Fruit fly (Drosophila melanogaster) whole organism, embryonic: ENCODE measurements around the gene Sgsh.

ENCODE experiments used
- Aef1 ChIP-seq: fragments of 200-800 bp; sonication (Bioruptor generic); IDR thresholded peaks from 3 replicates; pipeline ENCODE4 v1.3.6; 2022; ENCODE audit warnings: missing biosample characterization, missing genetic modification characterization
- Atf3 ChIP-seq: fragments of 200-800 bp; sonication (Bioruptor generic); optimal IDR thresholded peaks from 3 replicates; lab custom pipeline; 2016; ENCODE audit warnings: missing biosample characterization, missing genetic modification characterization
- Bteb2 ChIP-seq: fragments of 200-800 bp; sonication (Bioruptor generic); optimal IDR thresholded peaks from 2 replicates; lab custom pipeline; 2016; ENCODE audit warnings: missing biosample characterization, missing genetic modification characterization
- CG10462 ChIP-seq: fragments of 200-800 bp; sonication (Bioruptor generic); optimal IDR thresholded peaks from 2 replicates; lab custom pipeline; 2016; ENCODE audit warnings: missing biosample characterization, missing genetic modification characterization
- CG11504 ChIP-seq: fragments of 200-800 bp; sonication (Bioruptor generic); optimal IDR thresholded peaks from 3 replicates; lab custom pipeline; 2019; ENCODE audit warnings: missing biosample characterization, mild to moderate bottlenecking, missing genetic modification characterization, moderate library complexity
- CG11695 ChIP-seq: fragments of 200-800 bp; sonication (Bioruptor generic); IDR thresholded peaks from 3 replicates; pipeline ENCODE4 v1.3.6; 2022; ENCODE audit warnings: missing biosample characterization, missing genetic modification characterization
- CG1529 ChIP-seq: fragments of 200-800 bp; sonication (Bioruptor generic); optimal IDR thresholded peaks from 3 replicates; lab custom pipeline; 2018; ENCODE audit warnings: missing biosample characterization, missing genetic modification characterization
- CG15514 ChIP-seq: fragments of 200-800 bp; sonication (Bioruptor generic); optimal IDR thresholded peaks from 3 replicates; lab custom pipeline; 2017; ENCODE audit warnings: missing biosample characterization, missing genetic modification characterization, mild to moderate bottlenecking, moderate library complexity, missing genetic modification reagents
- CG30403 ChIP-seq: fragments of 200-800 bp; sonication (Bioruptor generic); optimal IDR thresholded peaks from 3 replicates; lab custom pipeline; 2016; ENCODE audit warnings: missing biosample characterization, missing genetic modification characterization
- CG31388 ChIP-seq: fragments of 200-800 bp; sonication (Bioruptor generic); optimal IDR thresholded peaks from 2 replicates; lab custom pipeline; 2016; ENCODE audit warnings: missing biosample characterization, missing genetic modification characterization
- CG34376 ChIP-seq: fragments of 200-800 bp; sonication (Bioruptor generic); optimal IDR thresholded peaks from 2 replicates; lab custom pipeline; 2018; ENCODE audit warnings: missing biosample characterization, mild to moderate bottlenecking, missing genetic modification characterization
- CG42726 ChIP-seq: fragments of 200-800 bp; sonication (Bioruptor generic); IDR thresholded peaks from 2 replicates; pipeline ENCODE4 v1.3.6; 2022; ENCODE audit warnings: missing biosample characterization, missing genetic modification characterization; ENCODE audit not compliant: partially characterized antibody
- CG43689 ChIP-seq: fragments of 200-800 bp; sonication (Bioruptor generic); IDR thresholded peaks from 2 replicates; pipeline ENCODE4 v1.3.6; 2022; ENCODE audit warnings: missing biosample characterization, missing genetic modification characterization
- CG4617 ChIP-seq: fragments of 200-800 bp; sonication (Bioruptor generic); optimal IDR thresholded peaks from 3 replicates; lab custom pipeline; 2016; ENCODE audit warnings: missing biosample characterization, missing genetic modification characterization, borderline replicate concordance
- CG4730 ChIP-seq: fragments of 200-800 bp; sonication (Bioruptor generic); IDR thresholded peaks from 2 replicates; pipeline ENCODE4 v1.3.6; 2022; ENCODE audit warnings: missing biosample characterization, missing genetic modification characterization
- CG4820 ChIP-seq: fragments of 200-800 bp; sonication (Bioruptor generic); optimal IDR thresholded peaks from 3 replicates; lab custom pipeline; 2016; ENCODE audit warnings: missing biosample characterization, missing genetic modification characterization
- CG6175 ChIP-seq: fragments of 200-800 bp; sonication (Bioruptor generic); IDR thresholded peaks from 3 replicates; pipeline ENCODE4 v1.3.6; 2022; ENCODE audit warnings: missing biosample characterization, missing genetic modification characterization
- CG7556 ChIP-seq: fragments of 200-800 bp; sonication (Bioruptor generic); optimal IDR thresholded peaks from 2 replicates; lab custom pipeline; 2017; ENCODE audit warnings: missing biosample characterization, mild to moderate bottlenecking, missing genetic modification characterization
- CG8359 ChIP-seq: fragments of 200-800 bp; sonication (Bioruptor generic); optimal IDR thresholded peaks from 2 replicates; lab custom pipeline; 2017; ENCODE audit warnings: missing biosample characterization, mild to moderate bottlenecking, missing genetic modification characterization, borderline replicate concordance
- CG9797 ChIP-seq: fragments of 200-800 bp; sonication (Bioruptor generic); optimal IDR thresholded peaks from 3 replicates; lab custom pipeline; 2018; ENCODE audit warnings: missing biosample characterization, mild to moderate bottlenecking, missing genetic modification characterization
- E2f1 ChIP-seq: fragments of 200-800 bp; sonication (Bioruptor generic); IDR thresholded peaks from 2 replicates; pipeline ENCODE4 v1.3.6; 2022; ENCODE audit warnings: missing biosample characterization, missing genetic modification characterization
- E2f2 ChIP-seq: fragments of 200-800 bp; sonication (Bioruptor generic); IDR thresholded peaks from 2 replicates; pipeline ENCODE4 v1.3.6; 2022; ENCODE audit warnings: missing biosample characterization, missing genetic modification characterization
- Ets65A ChIP-seq: fragments of 200-800 bp; sonication (Bioruptor generic); peaks from one replicate; lab custom pipeline; 2016; ENCODE audit warnings: missing biosample characterization, missing genetic modification characterization
- H2.0 ChIP-seq: fragments of 200-800 bp; sonication (Bioruptor generic); IDR thresholded peaks from 2 replicates; pipeline ENCODE4 v1.3.6; 2022; ENCODE audit warnings: missing biosample characterization, missing genetic modification characterization
- MESR4 ChIP-seq: fragments of 200-800 bp; sonication (Bioruptor generic); optimal IDR thresholded peaks from 2 replicates; lab custom pipeline; 2018; ENCODE audit warnings: missing biosample characterization, mild to moderate bottlenecking, missing genetic modification characterization, moderate library complexity
- Meics ChIP-seq: fragments of 200-800 bp; sonication (Bioruptor generic); optimal IDR thresholded peaks from 2 replicates; lab custom pipeline; 2017; ENCODE audit warnings: missing biosample characterization, mild to moderate bottlenecking, missing genetic modification characterization
- NC2α ChIP-seq: fragments of 200-800 bp; sonication (Bioruptor generic); optimal IDR thresholded peaks from 2 replicates; lab custom pipeline; 2016; ENCODE audit warnings: missing biosample characterization, missing genetic modification characterization
- NFAT ChIP-seq: fragments of 200-800 bp; sonication (Bioruptor generic); IDR thresholded peaks from 2 replicates; pipeline ENCODE4 v1.3.6; 2022; ENCODE audit warnings: missing biosample characterization, missing genetic modification characterization
- Oli ChIP-seq: fragments of 200-800 bp; sonication (Bioruptor generic); optimal IDR thresholded peaks from 2 replicates; lab custom pipeline; 2018; ENCODE audit warnings: missing biosample characterization, mild to moderate bottlenecking, missing genetic modification characterization, moderate library complexity
- Ptx1 ChIP-seq: fragments of 200-800 bp; sonication (Bioruptor generic); IDR thresholded peaks from 2 replicates; pipeline ENCODE4 v1.3.6; 2022; ENCODE audit warnings: missing biosample characterization, missing genetic modification characterization
- Six4 ChIP-seq: fragments of 200-800 bp; sonication (Bioruptor generic); optimal IDR thresholded peaks from 2 replicates; lab custom pipeline; 2016; ENCODE audit warnings: missing biosample characterization, missing genetic modification characterization
- al ChIP-seq: fragments of 200-800 bp; sonication (Bioruptor generic); IDR thresholded peaks from 2 replicates; pipeline ENCODE4 v1.3.6; 2022; ENCODE audit warnings: missing biosample characterization, missing genetic modification characterization
- ato ChIP-seq: fragments of 200-800 bp; sonication (Bioruptor generic); IDR thresholded peaks from 2 replicates; pipeline ENCODE4 v1.3.6; 2022; ENCODE audit warnings: missing biosample characterization, missing genetic modification characterization; ENCODE audit not compliant: partially characterized antibody
- az2 ChIP-seq: fragments of 200-800 bp; sonication (Bioruptor generic); optimal IDR thresholded peaks from 3 replicates; lab custom pipeline; 2016; ENCODE audit warnings: missing biosample characterization, missing genetic modification characterization
- bigmax ChIP-seq: fragments of 200-800 bp; sonication (Bioruptor generic); optimal IDR thresholded peaks from 2 replicates; lab custom pipeline; 2018; ENCODE audit warnings: missing biosample characterization, mild to moderate bottlenecking, missing genetic modification characterization
- crc ChIP-seq: fragments of 200-800 bp; sonication (Bioruptor generic); optimal IDR thresholded peaks from 2 replicates; lab custom pipeline; 2016; ENCODE audit warnings: missing biosample characterization, missing genetic modification characterization
- crol ChIP-seq: fragments of 200-800 bp; sonication (Bioruptor generic); IDR thresholded peaks from 2 replicates; pipeline ENCODE4 v1.3.6; 2022; ENCODE audit warnings: missing biosample characterization, missing genetic modification characterization
- dati ChIP-seq: fragments of 200-800 bp; sonication (Bioruptor generic); IDR thresholded peaks from 2 replicates; pipeline ENCODE4 v1.3.6; 2022; ENCODE audit warnings: missing biosample characterization, missing genetic modification characterization
- gsb ChIP-seq: fragments of 200-800 bp; sonication (Bioruptor generic); IDR thresholded peaks from 2 replicates; pipeline ENCODE4 v1.3.6; 2022; ENCODE audit warnings: missing biosample characterization, missing genetic modification characterization
- gt ChIP-seq: fragments of 200-800 bp; sonication (Bioruptor generic); IDR thresholded peaks from 2 replicates; pipeline ENCODE4 v1.3.6; 2022; ENCODE audit warnings: missing biosample characterization, missing genetic modification characterization
- insv ChIP-seq, 2 experiments: fragments of 200-800 bp; sonication (Bioruptor generic); optimal IDR thresholded peaks; 3 replicates each; lab custom pipeline; 2016 to 2018; ENCODE audit warnings: missing biosample characterization in 2 of 2, missing genetic modification characterization in 2 of 2
- lmd ChIP-seq: fragments of 200-800 bp; sonication (Bioruptor generic); IDR thresholded peaks from 2 replicates; pipeline ENCODE4 v1.3.6; 2022; ENCODE audit warnings: missing biosample characterization, missing genetic modification characterization
- maf-S ChIP-seq: fragments of 200-800 bp; sonication (Bioruptor generic); optimal IDR thresholded peaks from 2 replicates; lab custom pipeline; 2016; ENCODE audit warnings: missing biosample characterization, missing genetic modification characterization
- mirr ChIP-seq: fragments of 200-800 bp; sonication (Bioruptor generic); optimal IDR thresholded peaks from 3 replicates; lab custom pipeline; 2018; ENCODE audit warnings: missing biosample characterization, mild to moderate bottlenecking, missing genetic modification characterization
- pan ChIP-seq, 4 experiments: fragments of >200 bp in 3 of 4; fragments of 200-800 bp in 1 of 4; sonication (Bioruptor generic) in 1 of 4; optimal IDR thresholded peaks in 3 of 4; IDR thresholded peaks in 1 of 4; 2 replicates each; pipeline versions ENCODE4 v1.3.6 to Lab custom; 2017 to 2022; ENCODE audit warnings: missing biosample characterization in 2 of 4, missing genetic modification characterization in 2 of 4, mixed read lengths in 1 of 4
- rib ChIP-seq: fragments of 200-800 bp; sonication (Bioruptor generic); IDR thresholded peaks from 2 replicates; pipeline ENCODE4 v1.3.6; 2022; ENCODE audit warnings: missing biosample characterization, missing genetic modification characterization
- sens ChIP-seq: fragments of 200-800 bp; sonication (Bioruptor generic); peaks from one replicate; lab custom pipeline; 2016; ENCODE audit warnings: missing biosample characterization, missing genetic modification characterization
- so ChIP-seq: fragments of 200-800 bp; sonication (Bioruptor generic); IDR thresholded peaks from 3 replicates; pipeline ENCODE4 v1.3.6; 2022; ENCODE audit warnings: missing biosample characterization, missing genetic modification characterization
- sr ChIP-seq: fragments of 200-800 bp; sonication (Bioruptor generic); IDR thresholded peaks from 3 replicates; pipeline ENCODE4 v1.3.6; 2022; ENCODE audit warnings: missing biosample characterization, missing genetic modification characterization
- trh ChIP-seq: fragments of 200-800 bp; sonication (Bioruptor generic); optimal IDR thresholded peaks from 2 replicates; lab custom pipeline; 2016; ENCODE audit warnings: missing biosample characterization, missing genetic modification characterization
- tup ChIP-seq: fragments of 200-800 bp; sonication (Bioruptor generic); optimal IDR thresholded peaks from 2 replicates; lab custom pipeline; 2016; ENCODE audit warnings: missing biosample characterization, mild to moderate bottlenecking, missing genetic modification characterization, moderate library complexity
- z ChIP-seq: fragments of 200-800 bp; sonication (Bioruptor generic); IDR thresholded peaks from 3 replicates; pipeline ENCODE4 v1.3.6; 2022; ENCODE audit warnings: missing biosample characterization, missing genetic modification characterization
- zfh2 ChIP-seq: fragments of 200-800 bp; sonication (Bioruptor generic); optimal IDR thresholded peaks from 2 replicates; lab custom pipeline; 2016; ENCODE audit warnings: missing biosample characterization, missing genetic modification characterization

The Sgsh gene

DNA sequence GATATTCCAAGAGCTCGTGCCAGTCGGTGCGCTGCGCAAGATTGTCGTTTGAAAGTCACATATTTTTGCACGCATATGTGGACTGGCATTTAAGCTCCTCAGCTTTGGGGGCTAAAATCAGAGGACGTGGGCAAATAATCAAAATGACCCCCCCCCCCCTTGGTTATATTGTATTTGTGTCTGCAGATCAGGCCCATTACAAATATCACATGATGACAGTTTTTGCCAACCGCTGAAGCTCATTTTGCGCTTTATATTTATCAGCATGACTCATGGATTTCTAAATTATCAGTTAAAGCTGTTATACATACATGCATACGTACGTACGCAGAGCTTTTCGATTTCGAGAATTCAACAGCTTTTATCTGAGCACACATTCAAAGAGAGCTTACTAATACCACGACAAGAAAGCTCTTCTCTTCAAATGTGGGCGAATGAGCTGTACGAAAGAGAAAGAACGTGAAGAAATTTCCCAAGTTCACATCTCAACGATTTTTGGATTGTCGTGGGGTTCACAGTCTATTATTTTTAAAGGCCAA lies 4.1 kb upstream of the Sgsh start (continued):
- TF ChIP-seq ato: no peak
- no peak for TF ChIP-seq Atf3 (GFP tag; lab: Kevin White, UChicago)
- no peak for TF ChIP-seq Aef1 (GFP tag; lab: Robert Waterston, UW)
- TF ChIP-seq tup: no peak
- no peak for TF ChIP-seq Bteb2 (GFP tag; lab: Kevin White, UChicago)
- peak; percentile 46; the same call in 1 of the 2 replicates for TF ChIP-seq crol
- TF ChIP-seq pan (optimal IDR thresholded peaks at IDR 0.05; lab: Kevin White, UChicago): no peak
- no peak for TF ChIP-seq pan (GFP tag; optimal IDR thresholded peaks at IDR 0.05 in 1 of 2, IDR thresholded peaks at IDR 0.05 in 1 of 2)
- TF ChIP-seq so (GFP tag; lab: Robert Waterston, UW): peak; percentile 14; the same call in 1 of the 3 replicates
- no peak for TF ChIP-seq CG6175
- TF ChIP-seq E2f1 (GFP tag; lab: Robert Waterston, UW): no peak
- no peak for TF ChIP-seq NFAT (GFP tag; lab: Robert Waterston, UW)
- peak; percentile 17 for TF ChIP-seq Meics (GFP tag; lab: Kevin White, UChicago)
- no peak for TF ChIP-seq gsb (GFP tag; lab: Robert Waterston, UW)
- no peak for TF ChIP-seq NC2α (GFP tag; lab: Kevin White, UChicago)
- no peak for TF ChIP-seq CG8359 (GFP tag; lab: Kevin White, UChicago)
- TF ChIP-seq sr (GFP tag; lab: Robert Waterston, UW): no peak
- TF ChIP-seq mirr (GFP tag; lab: Kevin White, UChicago): peak; percentile 82
- TF ChIP-seq insv (GFP tag; optimal IDR thresholded peaks at IDR 0.05; lab: Kevin White, UChicago): no peak
- no peak for TF ChIP-seq dati
- TF ChIP-seq CG31388 (GFP tag; lab: Kevin White, UChicago): no peak
- no peak for TF ChIP-seq CG7556 (GFP tag; lab: Kevin White, UChicago)
- TF ChIP-seq CG1529 (GFP tag; lab: Kevin White, UChicago): no peak
- no peak for TF ChIP-seq CG11695 (GFP tag; lab: Robert Waterston, UW)
- no peak for TF ChIP-seq MESR4
- TF ChIP-seq Oli (tag; lab: Kevin White, UChicago): no peak
- no peak for TF ChIP-seq lmd (GFP tag; lab: Robert Waterston, UW)
- TF ChIP-seq Ptx1: no peak
- TF ChIP-seq sens (GFP tag; lab: Kevin White, UChicago): no peak
- no peak for TF ChIP-seq trh (GFP tag; lab: Kevin White, UChicago)
- TF ChIP-seq CG9797 (GFP tag; lab: Kevin White, UChicago): no peak
- peak; percentile 88 for TF ChIP-seq rib (GFP tag; lab: Robert Waterston, UW)
- TF ChIP-seq H2.0 (GFP tag; lab: Robert Waterston, UW): no peak
- TF ChIP-seq CG4617 (GFP tag; lab: Kevin White, UChicago): no peak
- TF ChIP-seq CG30403: no peak
- no peak for TF ChIP-seq Six4
- no peak for TF ChIP-seq CG10462 (GFP tag; lab: Kevin White, UChicago)
- peak; percentile 93 for TF ChIP-seq CG34376
- no peak for TF ChIP-seq az2
- TF ChIP-seq al (GFP tag; lab: Robert Waterston, UW): no peak
- TF ChIP-seq bigmax: no peak
- TF ChIP-seq E2f2: no peak
- TF ChIP-seq, all 482 proteins: peak for 70

DNA sequence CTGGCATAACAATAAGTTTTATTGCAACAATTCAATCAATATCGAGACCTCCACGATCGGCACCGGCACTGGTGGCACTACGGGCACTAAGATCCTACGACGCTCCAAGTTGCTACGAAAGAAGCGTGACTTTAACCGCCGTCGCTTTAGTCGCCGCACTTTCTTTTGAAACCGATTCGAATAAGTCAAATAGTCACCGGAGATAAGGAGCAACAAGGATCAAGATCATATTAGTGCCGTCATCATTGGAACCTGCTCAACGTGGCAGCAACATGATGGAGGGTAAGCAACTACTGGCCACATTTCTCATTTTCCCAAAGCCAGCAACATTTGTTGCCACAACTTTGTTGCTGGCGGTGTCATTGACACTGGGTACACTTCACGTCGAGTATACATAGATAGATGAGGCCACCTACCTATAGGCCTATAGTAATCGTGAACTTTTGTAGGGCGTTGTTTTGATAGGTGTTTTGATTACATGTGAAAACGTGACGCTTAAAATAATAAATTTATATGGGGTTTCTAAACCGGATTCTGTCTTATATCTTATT lies 3.0 kb upstream of the Sgsh start:
- TF ChIP-seq zfh2 (GFP tag; lab: Kevin White, UChicago) (no peak), CG4820 (GFP tag; lab: Kevin White, UChicago) (no peak), maf-S (no peak), CG43689 (GFP tag; lab: Robert Waterston, UW) (no peak), CG42726 (GFP tag; lab: Robert Waterston, UW) (no peak), sens (GFP tag; lab: Kevin White, UChicago) (no peak), z (GFP tag; lab: Robert Waterston, UW) (no peak), gt (no peak), CG11504 (tag; lab: Kevin White, UChicago) (peak; percentile 99), CG15514 (GFP tag; lab: Kevin White, UChicago) (no peak), crc (no peak), Ets65A (GFP tag; lab: Kevin White, UChicago) (peak; percentile 61), CG31388 (GFP tag; lab: Kevin White, UChicago) (no peak), CG4730 (GFP tag; lab: Robert Waterston, UW) (no peak)
